Fruit fly (Drosophila melanogaster) S2 (cell line): Measurements from ENCODE around the gene CG18754.

Experiments
- CG8478 ChIP-seq: fragments of >200 bp; optimal IDR thresholded peaks from 2 replicates; lab custom pipeline; 2018
- CTCF ChIP-seq, 2 experiments: fragments of >200 bp; optimal IDR thresholded peaks; 2 replicates each; lab custom pipeline; 2018

The CG18754 gene

dm6 chr3R:23696145-23696544, 12.3 kb downstream of the CG18754 start, which contains the start of gene CG10252:
TSS of gene CG10252 (minus strand) at chr3R:23696245.
- TF ChIP-seq CTCF (optimal IDR thresholded peaks at IDR 0.05; lab: Kevin White, UChicago) (no peak), CG8478 (lab: Kevin White, UChicago) (no peak)

- no peak for TF ChIP-seq CTCF (optimal IDR thresholded peaks at IDR 0.05; lab: Kevin White, UChicago)
- TF ChIP-seq CG8478 (lab: Kevin White, UChicago) = no peak
Observed at dm6 chr3R:23698835-23699234, 15.0 kb downstream of the CG18754 start, which contains the start of gene prt. TSS of gene prt (minus strand) at chr3R:23699027.

- TF ChIP-seq CG8478 (lab: Kevin White, UChicago) (no peak), CTCF (optimal IDR thresholded peaks at IDR 0.05; lab: Kevin White, UChicago) (no peak)
Observed at dm6 chr3R:23700304-23700767, 16.5 kb downstream of the CG18754 start, which contains the start of the genes CG31468 and Gba1a. TSS of gene CG31468 (minus strand) at chr3R:23700354. TSS of gene Gba1a (plus strand) at chr3R:23700621.

- TF ChIP-seq CTCF (optimal IDR thresholded peaks at IDR 0.05; lab: Kevin White, UChicago) = no peak
- no peak for TF ChIP-seq CG8478 (lab: Kevin White, UChicago)
Observed at dm6 chr3R:23702461-23702860, 18.6 kb downstream of the CG18754 start, which contains the start of gene Qsox4. TSS of gene Qsox4 (plus strand) at chr3R:23702761.

- TF ChIP-seq CTCF (optimal IDR thresholded peaks at IDR 0.05; lab: Kevin White, UChicago) (no peak), CG8478 (lab: Kevin White, UChicago) (no peak)
Observed at dm6 chr3R:23704383-23705033, 20.7 kb downstream of the CG18754 start, which contains the start of gene Gba1b. TSS of gene Gba1b (plus strand) at chr3R:23704804.

dm6 chr3R:23709508-23710208, 25.8 kb downstream of the CG18754 start, which contains the start of gene CG10301:
TSS of gene CG10301 (plus strand) at chr3R:23710158.
- TF ChIP-seq CG8478 (lab: Kevin White, UChicago) = no peak
- TF ChIP-seq CTCF (optimal IDR thresholded peaks at IDR 0.05; lab: Kevin White, UChicago) = no peak

- TF ChIP-seq CTCF (optimal IDR thresholded peaks at IDR 0.05; lab: Kevin White, UChicago) (no peak), CG8478 (lab: Kevin White, UChicago) (no peak)
Observed at dm6 chr3R:23711195-23711594, 27.3 kb downstream of the CG18754 start, which contains the start of gene CG10300. TSS of gene CG10300 (plus strand) at chr3R:23711527.

dm6 chr3R:23713901-23714300, 30.0 kb downstream of the CG18754 start:
- no peak for TF ChIP-seq CTCF (optimal IDR thresholded peaks at IDR 0.05; lab: Kevin White, UChicago)
- TF ChIP-seq CG8478 (lab: Kevin White, UChicago) = no peak

- no peak for TF ChIP-seq CTCF (optimal IDR thresholded peaks at IDR 0.05; lab: Kevin White, UChicago)
- no peak for TF ChIP-seq CG8478 (lab: Kevin White, UChicago)
Observed at dm6 chr3R:23714852-23715251, 31.0 kb downstream of the CG18754 start.

- no peak for TF ChIP-seq CG8478 (lab: Kevin White, UChicago)
- TF ChIP-seq CTCF (optimal IDR thresholded peaks at IDR 0.05; lab: Kevin White, UChicago) = no peak
Observed at dm6 chr3R:23718297-23718941, 34.6 kb downstream of the CG18754 start, which contains the start of gene nau. TSS of gene nau (minus strand) at chr3R:23718357.

- TF ChIP-seq CTCF (optimal IDR thresholded peaks at IDR 0.05; lab: Kevin White, UChicago) = no peak
- no peak for TF ChIP-seq CG8478 (lab: Kevin White, UChicago)
Observed at dm6 chr3R:23721525-23721924, 37.7 kb downstream of the CG18754 start, which contains the start of gene CG10232. TSS of gene CG10232 (minus strand) at chr3R:23721625.

- TF ChIP-seq CTCF (optimal IDR thresholded peaks at IDR 0.05; lab: Kevin White, UChicago) (peak; percentile 54 to 90), CG8478 (lab: Kevin White, UChicago) (no peak)
Observed at dm6 chr3R:23721936-23722335, 38.1 kb downstream of the CG18754 start.

dm6 chr3R:23722680-23723372, 39.0 kb downstream of the CG18754 start, which contains the start of gene CG10365:
TSS of gene CG10365 (plus strand) at chr3R:23723331.
- TF ChIP-seq CTCF (optimal IDR thresholded peaks at IDR 0.05; lab: Kevin White, UChicago) = no peak
- no peak for TF ChIP-seq CG8478 (lab: Kevin White, UChicago)
